Worm (Caenorhabditis elegans): Measurements from ENCODE around the gene sgo-1.

DNA sequence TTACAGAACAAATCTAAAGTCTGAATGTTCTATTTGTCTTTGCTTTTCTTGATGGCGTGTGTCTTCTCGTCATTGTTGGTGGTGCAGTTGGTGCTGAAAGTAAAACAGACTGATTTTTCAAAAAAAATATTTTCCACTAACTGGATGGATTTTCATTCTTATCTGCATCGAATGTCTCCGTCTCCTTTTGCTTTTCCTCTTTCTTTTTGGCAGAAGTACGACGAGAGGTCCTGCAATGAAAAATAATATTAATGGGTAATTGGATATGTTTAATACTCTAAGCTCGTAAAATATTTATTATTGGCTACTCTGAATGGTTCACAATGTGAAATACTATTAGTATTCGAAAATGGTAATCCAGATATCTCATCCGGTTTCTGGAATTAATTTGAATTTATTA is 36.2 kb downstream of the sgo-1 start, which contains the start of gene del-7:
- TF ChIP-seq cog-1 (tag; optimal IDR thresholded peaks at IDR 0.05), result no peak
- TF ChIP-seq flt-1 (GFP tag; IDR thresholded peaks at IDR 0.05), result no peak
- TF ChIP-seq ztf-23 (GFP tag; IDR thresholded peaks at IDR 0.05), result no peak
- TF ChIP-seq med-1 (GFP tag; optimal IDR thresholded peaks at IDR 0.05; ENCODE audit: insufficient read depth), result no peak
- TF ChIP-seq tab-1 (GFP tag; IDR thresholded peaks at IDR 0.05), result no peak
- no peak for TF ChIP-seq T22C8.4 (GFP tag; IDR thresholded peaks at IDR 0.05)
- no peak for TF ChIP-seq ztf-29 (GFP tag; IDR thresholded peaks at IDR 0.05)
- TF ChIP-seq ref-1 (GFP tag; conservative IDR thresholded peaks at IDR 0.05), result no peak

Measured in whole organism, midembryonic.